Worm (Caenorhabditis elegans) whole organism, L2 larva: ENCODE measurements around the gene C55C3.8.

ENCODE experiments used
- Y55F3AM.14 ChIP-seq: fragments of 200-800 bp; sonication (Bioruptor generic); optimal IDR thresholded peaks from 2 replicates; lab custom pipeline; 2018; ENCODE audit warnings: mild to moderate bottlenecking, missing genetic modification characterization, missing compliant biosample characterization
- ama-1 ChIP-seq: fragments of 150-350 bp; optimal IDR thresholded peaks from 2 replicates; lab custom pipeline; 2018; ENCODE audit warnings: inconsistent platforms
- blmp-1 ChIP-seq: sonication (generic microtip); optimal IDR thresholded peaks from 2 replicates; lab custom pipeline; 2017; ENCODE audit warnings: missing genetic modification characterization, mild to moderate bottlenecking, missing compliant biosample characterization, antibody characterized with exemption, moderate library complexity; ENCODE audit not compliant: insufficient read depth
- lin-39 ChIP-seq: fragments of 150-350 bp; optimal IDR thresholded peaks from 2 replicates; lab custom pipeline; 2014; ENCODE audit warnings: missing biosample characterization, missing genetic modification reagents, missing genetic modification characterization
- nhr-11 ChIP-seq: fragments of 150-350 bp; optimal IDR thresholded peaks from 2 replicates; lab custom pipeline; 2014; ENCODE audit warnings: missing biosample characterization, missing genetic modification characterization
- nhr-12 ChIP-seq: fragments of 150-350 bp; optimal IDR thresholded peaks from 2 replicates; lab custom pipeline; 2014; ENCODE audit warnings: missing biosample characterization, missing genetic modification characterization

ce11 chrIV:5650761-5651332, 40.0 kb upstream of the C55C3.8 start:
- TF ChIP-seq Y55F3AM.14 (GFP tag; lab: Kevin White, UChicago) (no peak), blmp-1 (no peak), lin-39 (tag; lab: Kevin White, UChicago) (no peak), ama-1 (lab: Kevin White, UChicago) (no peak), nhr-12 (tag; lab: Kevin White, UChicago) (no peak), nhr-11 (tag; lab: Kevin White, UChicago) (no peak)
